Worm (Caenorhabditis elegans) whole organism, midembryonic: ENCODE measurements around the gene F32A5.4.

Experiments
- T22C8.4 ChIP-seq: fragments of 200-800 bp; sonication (Bioruptor generic); IDR thresholded peaks from 2 replicates; pipeline ENCODE4 v1.3.6; 2022; ENCODE audit warnings: missing genetic modification characterization, missing compliant biosample characterization
- cog-1 ChIP-seq: sonication (generic microtip); optimal IDR thresholded peaks from 2 replicates; lab custom pipeline; 2016; ENCODE audit warnings: missing genetic modification characterization, missing compliant biosample characterization
- flt-1 ChIP-seq: fragments of 200-800 bp; sonication (Bioruptor generic); IDR thresholded peaks from 2 replicates; pipeline ENCODE4 v1.3.6; 2022; ENCODE audit warnings: missing genetic modification characterization, missing compliant biosample characterization
- klf-2 ChIP-seq: fragments of 200-800 bp; sonication (Bioruptor generic); conservative IDR thresholded peaks from 2 replicates; pipeline ENCODE4 v1.3.6; 2022; ENCODE audit warnings: missing genetic modification reagents, missing genetic modification characterization, missing compliant biosample characterization
- med-1 ChIP-seq: sonication (generic microtip); optimal IDR thresholded peaks from 2 replicates; lab custom pipeline; 2017; ENCODE audit warnings: missing genetic modification characterization, mild to moderate bottlenecking, missing compliant biosample characterization, antibody characterized with exemption, missing genetic modification reagents; ENCODE audit not compliant: insufficient read depth
- tab-1 ChIP-seq: fragments of 200-800 bp; sonication (Bioruptor generic); IDR thresholded peaks from 2 replicates; pipeline ENCODE4 v1.3.6; 2022; ENCODE audit warnings: missing genetic modification characterization, missing compliant biosample characterization
- ztf-23 ChIP-seq: fragments of 200-800 bp; sonication (Bioruptor generic); IDR thresholded peaks from 2 replicates; pipeline ENCODE4 v1.3.6; 2022; ENCODE audit warnings: missing genetic modification reagents, missing genetic modification characterization, missing compliant biosample characterization
- ztf-29 ChIP-seq: fragments of 200-800 bp; sonication (Bioruptor generic); IDR thresholded peaks from 2 replicates; pipeline ENCODE4 v1.3.6; 2022; ENCODE audit warnings: missing genetic modification reagents, missing genetic modification characterization, missing compliant biosample characterization

ce11 chrII:7253073-7253472 lies 24.1 kb downstream of the F32A5.4 start, which contains the start of gene lsm-4:
- TF ChIP-seq klf-2 (GFP tag; lab: Robert Waterston, UW) (no peak), cog-1 (tag; lab: Kevin White, UChicago) (no peak), med-1 (no peak), tab-1 (GFP tag; lab: Robert Waterston, UW) (no peak), ztf-29 (GFP tag; lab: Robert Waterston, UW) (no peak), T22C8.4 (no peak), flt-1 (no peak), ztf-23 (no peak)
